Worm (Caenorhabditis elegans) whole organism, early embryonic: ENCODE measurements around the gene K03H1.11.

Source experiments
- B0310.2 ChIP-seq: sonication (generic microtip); optimal IDR thresholded peaks from 2 replicates; lab custom pipeline; 2016; ENCODE audit warnings: mild to moderate bottlenecking, missing genetic modification characterization, missing compliant biosample characterization
- F13C5.2 ChIP-seq: sonication (generic microtip); optimal IDR thresholded peaks from 2 replicates; lab custom pipeline; 2017; ENCODE audit warnings: mild to moderate bottlenecking, missing genetic modification characterization, inconsistent platforms, missing compliant biosample characterization
- aly-1 ChIP-seq: sonication (generic microtip); optimal IDR thresholded peaks from 2 replicates; lab custom pipeline; 2016; ENCODE audit warnings: missing genetic modification characterization, missing compliant biosample characterization
- ama-1 ChIP-seq: fragments of 150-350 bp; optimal IDR thresholded peaks from 2 replicates; lab custom pipeline; 2014
- ceh-13 ChIP-seq: fragments of 200-800 bp; sonication (Bioruptor generic); optimal IDR thresholded peaks from 2 replicates; lab custom pipeline; 2018; ENCODE audit warnings: mild to moderate bottlenecking, missing genetic modification characterization, missing compliant biosample characterization
- ceh-36 ChIP-seq: sonication (generic microtip); optimal IDR thresholded peaks from 2 replicates; lab custom pipeline; 2016; ENCODE audit warnings: missing genetic modification characterization, inconsistent platforms, missing compliant biosample characterization
- ets-7 ChIP-seq: sonication (generic microtip); optimal IDR thresholded peaks from 2 replicates; lab custom pipeline; 2016; ENCODE audit warnings: missing genotype, missing genetic modification characterization, missing compliant biosample characterization
- flt-1 ChIP-seq: fragments of 200-800 bp; sonication (Bioruptor generic); IDR thresholded peaks from 2 replicates; pipeline ENCODE4 v1.3.6; 2022; ENCODE audit warnings: missing genetic modification characterization, missing compliant biosample characterization
- hmbx-1 ChIP-seq: sonication (generic microtip); optimal IDR thresholded peaks from 2 replicates; lab custom pipeline; 2016; ENCODE audit warnings: mild to moderate bottlenecking, missing genetic modification characterization, missing compliant biosample characterization
- hmg-4 ChIP-seq: fragments of 200-800 bp; sonication (Bioruptor generic); optimal IDR thresholded peaks from 2 replicates; lab custom pipeline; 2018; ENCODE audit warnings: mild to moderate bottlenecking, missing genetic modification characterization, missing compliant biosample characterization
- hnd-1 ChIP-seq: sonication (generic microtip); optimal IDR thresholded peaks from 2 replicates; lab custom pipeline; 2016; ENCODE audit warnings: missing genetic modification characterization, missing compliant biosample characterization
- pes-1 ChIP-seq: fragments of 200-800 bp; sonication (Bioruptor generic); IDR thresholded peaks from 2 replicates; pipeline ENCODE4 v1.3.6; 2022; ENCODE audit warnings: missing genetic modification reagents, missing genetic modification characterization, missing compliant biosample characterization
- scrt-1 ChIP-seq: fragments of 200-800 bp; sonication (Bioruptor generic); IDR thresholded peaks from 2 replicates; pipeline ENCODE4 v1.3.6; 2022; ENCODE audit warnings: missing genetic modification characterization, missing compliant biosample characterization
- sea-1 ChIP-seq: fragments of 200-800 bp; sonication (Bioruptor generic); conservative IDR thresholded peaks from 2 replicates; pipeline ENCODE4 v1.3.6; 2022; ENCODE audit warnings: missing genetic modification characterization, missing compliant biosample characterization
- tbx-11 ChIP-seq: fragments of 200-800 bp; sonication (Bioruptor generic); IDR thresholded peaks from 2 replicates; pipeline ENCODE4 v1.3.6; 2022; ENCODE audit warnings: missing genetic modification characterization, missing compliant biosample characterization
- tbx-37 ChIP-seq: fragments of 200-800 bp; sonication (Bioruptor generic); conservative IDR thresholded peaks from 2 replicates; pipeline ENCODE4 v1.3.6; 2022; ENCODE audit warnings: missing genetic modification reagents, missing genetic modification characterization, missing compliant biosample characterization
- tra-4 ChIP-seq: sonication (generic microtip); optimal IDR thresholded peaks from 2 replicates; lab custom pipeline; 2017; ENCODE audit warnings: missing genetic modification characterization, missing compliant biosample characterization

K03H1.11 gene

DNA sequence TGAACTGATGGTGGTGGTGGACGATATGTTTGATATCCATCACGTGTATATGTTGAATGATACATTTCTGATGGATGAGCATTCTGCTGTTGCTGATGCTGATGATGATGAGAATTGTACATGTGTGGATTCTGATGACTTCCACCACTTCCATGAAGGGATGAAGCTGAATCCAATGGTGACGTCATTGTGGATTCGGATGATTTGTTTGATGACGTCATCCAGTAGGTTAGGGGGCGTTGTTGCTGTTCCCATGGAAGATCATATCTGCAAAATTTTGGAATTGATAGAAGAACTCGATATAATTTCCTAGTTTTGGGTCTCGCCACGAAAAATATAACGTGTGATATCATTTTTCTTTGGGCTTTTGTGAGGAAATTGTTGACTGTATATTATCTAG, 11.7 kb upstream of the K03H1.11 start:
- TF ChIP-seq flt-1 (GFP tag; lab: Robert Waterston, UW): no peak

- TF ChIP-seq pes-1 (GFP tag; lab: Robert Waterston, UW) (no peak), aly-1 (tag; lab: Kevin White, UChicago) (no peak), ets-7 (tag; lab: Kevin White, UChicago) (no peak), hnd-1 (tag; lab: Kevin White, UChicago) (no peak), sea-1 (GFP tag; lab: Robert Waterston, UW) (no peak), hmg-4 (GFP tag; lab: Kevin White, UChicago) (no peak), ama-1 (lab: Kevin White, UChicago) (no peak), tbx-11 (GFP tag; lab: Robert Waterston, UW) (no peak), B0310.2 (tag; lab: Kevin White, UChicago) (no peak), ceh-36 (tag; lab: Kevin White, UChicago) (no peak), tra-4 (tag; lab: Kevin White, UChicago) (no peak), hmbx-1 (tag; lab: Kevin White, UChicago) (no peak), scrt-1 (GFP tag; lab: Robert Waterston, UW) (no peak), F13C5.2 (tag; lab: Kevin White, UChicago) (no peak), tbx-37 (no peak), ceh-13 (GFP tag; lab: Kevin White, UChicago) (no peak), flt-1 (GFP tag; lab: Robert Waterston, UW) (no peak)
Observed at ce11 chrIII:9956665-9957401, 5.1 kb upstream of the K03H1.11 start, which contains the start of gene alx-1. Gene alx-1, plus strand, starts transcription at chrIII:9957351.

ce11 chrIII:9956123-9956522, 4.4 kb upstream of the K03H1.11 start, which contains the start of gene mog-1:
Gene mog-1, minus strand, starts transcription at chrIII:9956215.
- TF ChIP-seq ets-7 (tag; lab: Kevin White, UChicago): no peak
- TF ChIP-seq hmg-4 (GFP tag; lab: Kevin White, UChicago): no peak
- TF ChIP-seq sea-1 (GFP tag; lab: Robert Waterston, UW): no peak
- TF ChIP-seq tbx-37: no peak
- TF ChIP-seq flt-1 (GFP tag; lab: Robert Waterston, UW): no peak
- TF ChIP-seq ama-1 (lab: Kevin White, UChicago): no peak
- no peak for TF ChIP-seq F13C5.2 (tag; lab: Kevin White, UChicago)
- no peak for TF ChIP-seq ceh-36 (tag; lab: Kevin White, UChicago)
- no peak for TF ChIP-seq hmbx-1 (tag; lab: Kevin White, UChicago)
- TF ChIP-seq tra-4 (tag; lab: Kevin White, UChicago): no peak
- no peak for TF ChIP-seq ceh-13 (GFP tag; lab: Kevin White, UChicago)
- TF ChIP-seq tbx-11 (GFP tag; lab: Robert Waterston, UW): no peak
- no peak for TF ChIP-seq scrt-1 (GFP tag; lab: Robert Waterston, UW)
- no peak for TF ChIP-seq B0310.2 (tag; lab: Kevin White, UChicago)
- TF ChIP-seq aly-1 (tag; lab: Kevin White, UChicago): no peak
- no peak for TF ChIP-seq pes-1 (GFP tag; lab: Robert Waterston, UW)
- TF ChIP-seq hnd-1 (tag; lab: Kevin White, UChicago): no peak

DNA sequence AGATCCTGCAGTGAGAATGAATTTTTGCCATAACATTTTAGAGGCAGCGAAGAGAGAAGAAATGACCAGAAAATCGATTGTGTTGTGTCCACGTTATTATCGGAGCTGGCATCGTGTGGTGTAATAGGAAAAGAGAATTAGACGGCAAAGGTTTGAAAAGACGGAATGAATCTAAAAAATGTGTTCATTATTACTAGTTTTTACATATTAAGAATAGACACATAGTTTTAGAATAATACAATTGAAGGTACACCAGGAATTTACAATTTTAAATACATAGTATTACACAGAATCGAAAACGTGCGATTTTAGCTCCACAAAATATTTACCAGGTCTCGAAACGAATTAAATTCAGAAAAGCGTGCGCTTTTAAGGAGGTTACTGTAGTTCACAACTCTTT, 1.5 kb downstream of the K03H1.11 start, which contains the start of gene K03H1.13:
TSS of gene K03H1.13 (minus strand) at position 101 of the 400 bp plus-strand sequence.
- TF ChIP-seq F13C5.2 (tag; lab: Kevin White, UChicago): no peak
- no peak for TF ChIP-seq ceh-13 (GFP tag; lab: Kevin White, UChicago)
- TF ChIP-seq ceh-36 (tag; lab: Kevin White, UChicago): no peak
- no peak for TF ChIP-seq flt-1 (GFP tag; lab: Robert Waterston, UW)
- TF ChIP-seq tbx-11 (GFP tag; lab: Robert Waterston, UW): no peak
- TF ChIP-seq sea-1 (GFP tag; lab: Robert Waterston, UW): no peak
- no peak for TF ChIP-seq pes-1 (GFP tag; lab: Robert Waterston, UW)
- no peak for TF ChIP-seq scrt-1 (GFP tag; lab: Robert Waterston, UW)
- TF ChIP-seq tra-4 (tag; lab: Kevin White, UChicago): no peak
- TF ChIP-seq hmbx-1 (tag; lab: Kevin White, UChicago): no peak
- TF ChIP-seq ama-1 (lab: Kevin White, UChicago): no peak
- TF ChIP-seq tbx-37: no peak
- no peak for TF ChIP-seq B0310.2 (tag; lab: Kevin White, UChicago)
- TF ChIP-seq hnd-1 (tag; lab: Kevin White, UChicago): no peak
- TF ChIP-seq ets-7 (tag; lab: Kevin White, UChicago): no peak
- no peak for TF ChIP-seq aly-1 (tag; lab: Kevin White, UChicago)

ce11 chrIII:9946806-9947419, 4.9 kb downstream of the K03H1.11 start, which contains the start of gene K03H1.7:
Gene K03H1.7, plus strand, starts transcription at chrIII:9947405.
- TF ChIP-seq B0310.2 (tag; lab: Kevin White, UChicago) (no peak), tra-4 (tag; lab: Kevin White, UChicago) (no peak), hnd-1 (tag; lab: Kevin White, UChicago) (no peak), F13C5.2 (tag; lab: Kevin White, UChicago) (no peak), flt-1 (GFP tag; lab: Robert Waterston, UW) (no peak), tbx-11 (GFP tag; lab: Robert Waterston, UW) (no peak), tbx-37 (no peak), ceh-36 (tag; lab: Kevin White, UChicago) (no peak), pes-1 (GFP tag; lab: Robert Waterston, UW) (no peak), hmbx-1 (tag; lab: Kevin White, UChicago) (no peak), sea-1 (GFP tag; lab: Robert Waterston, UW) (no peak), ceh-13 (GFP tag; lab: Kevin White, UChicago) (no peak), scrt-1 (GFP tag; lab: Robert Waterston, UW) (no peak), ama-1 (lab: Kevin White, UChicago) (no peak), ets-7 (tag; lab: Kevin White, UChicago) (no peak), aly-1 (tag; lab: Kevin White, UChicago) (no peak), hmg-4 (GFP tag; lab: Kevin White, UChicago) (no peak)
